Worm (Caenorhabditis elegans): ENCODE measurements around the gene spp-13.

ce11 chrX:8386068-8386851 lies 32.1 kb downstream of the spp-13 start:
- TF ChIP-seq tlf-1 (GFP tag; optimal IDR thresholded peaks at IDR 0.05): no peak
- no peak for TF ChIP-seq mes-4 (tag; optimal IDR thresholded peaks at IDR 0.05)
- no peak for TF ChIP-seq bed-2 (GFP tag; IDR thresholded peaks at IDR 0.05)
- TF ChIP-seq unc-130 (GFP tag; optimal IDR thresholded peaks at IDR 0.05): no peak
- no peak for TF ChIP-seq ama-1 (optimal IDR thresholded peaks at IDR 0.05)
- TF ChIP-seq ama-1 (GFP tag; optimal IDR thresholded peaks at IDR 0.05): peak in 1 of 2 experiments; percentile 76
- TF ChIP-seq mel-28 (tag; optimal IDR thresholded peaks at IDR 0.05; ENCODE audit: borderline replicate concordance): no peak
- no peak for TF ChIP-seq lsy-27 (tag; optimal IDR thresholded peaks at IDR 0.05; ENCODE audit: borderline replicate concordance, insufficient read depth)
- TF ChIP-seq egl-44 (GFP tag; IDR thresholded peaks at IDR 0.05): no peak
- no peak for TF ChIP-seq nhr-27 (tag; optimal IDR thresholded peaks at IDR 0.05)
